Worm (Caenorhabditis elegans): ENCODE data around the gene tbx-41.

Gene tbx-41

ce11 chrX:1848575-1848974, 16.5 kb upstream of the tbx-41 start, which contains the start of gene ceh-41:
Gene ceh-41 (minus strand): TSS chrX:1848675.
- no peak for TF ChIP-seq daf-16 (GFP tag; optimal IDR thresholded peaks at IDR 0.05)
- no peak for TF ChIP-seq daf-16 (tag; optimal IDR thresholded peaks at IDR 0.05)
- no peak for TF ChIP-seq egl-43 (GFP tag; IDR thresholded peaks at IDR 0.05)
- no peak for TF ChIP-seq lir-3 (tag; optimal IDR thresholded peaks at IDR 0.05)
- TF ChIP-seq gei-8 (GFP tag; optimal IDR thresholded peaks at IDR 0.05): no peak
- no peak for TF ChIP-seq lin-39 (tag; optimal IDR thresholded peaks at IDR 0.05)
- TF ChIP-seq T26A8.4 (GFP tag; IDR thresholded peaks at IDR 0.05): no peak
- no peak for TF ChIP-seq zip-2 (tag; optimal IDR thresholded peaks at IDR 0.05)
- no peak for TF ChIP-seq ZK337.2 (GFP tag; IDR thresholded peaks at IDR 0.05)
- no peak for TF ChIP-seq lsy-2 (tag; optimal IDR thresholded peaks at IDR 0.05)
- no peak for TF ChIP-seq ces-1 (GFP tag; optimal IDR thresholded peaks at IDR 0.05)
- no peak for TF ChIP-seq ceh-44 (GFP tag; IDR thresholded peaks at IDR 0.05)
- no peak for TF ChIP-seq hmg-1.1 (GFP tag; IDR thresholded peaks at IDR 0.05)
- no peak for TF ChIP-seq lim-7 (GFP tag; IDR thresholded peaks at IDR 0.05)
- TF ChIP-seq mxl-2 (GFP tag; conservative IDR thresholded peaks at IDR 0.05): no peak
- no peak for TF ChIP-seq nhr-48 (tag; optimal IDR thresholded peaks at IDR 0.05)
- TF ChIP-seq set-16 (GFP tag; IDR thresholded peaks at IDR 0.05): no peak
- no peak for TF ChIP-seq lin-1 (GFP tag; IDR thresholded peaks at IDR 0.05)
- no peak for TF ChIP-seq F49E8.2 (tag; optimal IDR thresholded peaks at IDR 0.05; ENCODE audit: borderline replicate concordance)
- no peak for TF ChIP-seq nhr-76 (tag; optimal IDR thresholded peaks at IDR 0.05)

DNA sequence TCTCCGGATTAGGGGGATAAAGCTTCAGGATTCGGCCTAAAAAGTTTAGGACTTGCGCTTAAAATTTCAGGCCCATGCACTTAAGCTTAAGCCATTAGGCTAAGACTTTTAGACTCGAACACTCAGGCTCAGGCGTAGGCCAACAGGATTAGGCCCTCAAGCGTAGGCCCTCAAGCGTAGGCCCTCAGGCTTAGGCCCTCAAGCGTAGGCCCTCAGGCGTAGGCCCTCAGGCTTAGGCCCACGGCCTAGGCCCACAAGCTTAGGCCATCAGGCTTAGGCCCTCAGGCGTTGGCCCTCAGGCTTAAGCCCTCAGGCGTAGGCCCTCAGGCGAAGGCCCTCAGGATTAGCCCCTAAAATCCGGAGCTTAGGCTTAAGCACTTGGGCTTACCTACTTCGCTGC, 14.5 kb upstream of the tbx-41 start:
- TF ChIP-seq mxl-3 (GFP tag; optimal IDR thresholded peaks at IDR 0.05) (no peak), egl-43 (GFP tag; IDR thresholded peaks at IDR 0.05) (0 out of 2 replicates have a peak, but pooled peaks have one; percentile 5), set-16 (GFP tag; IDR thresholded peaks at IDR 0.05) (peak; percentile 63), aha-1 (tag) (peak; percentile 38), nhr-10 (tag; optimal IDR thresholded peaks at IDR 0.05) (no peak), lin-1 (GFP tag; IDR thresholded peaks at IDR 0.05) (no peak), ZK337.2 (GFP tag; IDR thresholded peaks at IDR 0.05) (no peak), fos-1 (tag; optimal IDR thresholded peaks at IDR 0.05) (no peak), zfp-3 (GFP tag; conservative IDR thresholded peaks at IDR 0.05) (no peak), tra-1 (GFP tag; IDR thresholded peaks at IDR 0.05) (no peak), nhr-41 (GFP tag; IDR thresholded peaks at IDR 0.05) (0 out of 2 replicates have a peak, but pooled peaks have one; percentile 8), pqm-1 (tag; optimal IDR thresholded peaks at IDR 0.05) (no peak), nhr-76 (tag; optimal IDR thresholded peaks at IDR 0.05) (no peak), F10B5.3 (tag; optimal IDR thresholded peaks at IDR 0.05) (no peak), ceh-32 (tag; optimal IDR thresholded peaks at IDR 0.05; ENCODE audit: poor library complexity) (no peak), dmd-9 (GFP tag; IDR thresholded peaks at IDR 0.05) (no peak)

DNA sequence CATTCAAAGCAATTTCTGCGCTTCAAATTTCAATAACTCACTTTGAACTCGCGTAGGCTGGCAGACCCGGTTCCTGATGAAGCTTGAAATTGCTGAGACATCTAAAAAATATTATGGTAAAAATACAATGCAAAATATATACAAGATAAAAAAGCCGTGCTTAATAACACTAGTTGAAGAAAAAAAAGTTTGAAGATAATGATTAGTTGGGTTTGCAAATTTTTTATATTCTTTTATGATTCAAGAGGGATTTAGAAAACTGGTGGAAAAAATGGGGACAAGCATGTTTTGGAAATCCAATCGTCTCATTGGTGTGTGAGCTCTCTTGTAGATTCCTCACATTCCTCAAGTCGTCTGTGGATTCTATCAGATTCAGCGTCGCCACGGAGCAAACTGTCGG, 12.4 kb upstream of the tbx-41 start, which contains the start of gene ceh-21:
Gene ceh-21 (minus strand): TSS at position 101 of the 400 bp plus-strand sequence.
- TF ChIP-seq unc-39 (tag; optimal IDR thresholded peaks at IDR 0.05) (no peak), ceh-44 (GFP tag; IDR thresholded peaks at IDR 0.05) (no peak), nhr-48 (tag; optimal IDR thresholded peaks at IDR 0.05) (no peak), ceh-62 (tag; optimal IDR thresholded peaks at IDR 0.05) (no peak), F37D6.2 (tag; optimal IDR thresholded peaks at IDR 0.05) (no peak), attf-4 (tag; optimal IDR thresholded peaks at IDR 0.05) (no peak)

- TF ChIP-seq nhr-25 (tag; optimal IDR thresholded peaks at IDR 0.05; ENCODE audit: borderline replicate concordance, insufficient read depth): no peak
- TF ChIP-seq lim-7 (GFP tag; IDR thresholded peaks at IDR 0.05): no peak
- TF ChIP-seq mes-2 (tag; optimal IDR thresholded peaks at IDR 0.05; ENCODE audit: poor library complexity, severe bottlenecking): peak; percentile 89
- no peak for TF ChIP-seq mep-1 (tag; optimal IDR thresholded peaks at IDR 0.05)
- TF ChIP-seq F49E8.2 (tag; optimal IDR thresholded peaks at IDR 0.05; ENCODE audit: borderline replicate concordance): no peak
- TF ChIP-seq hmg-1.1 (GFP tag; IDR thresholded peaks at IDR 0.05): peak; percentile 52; the same call in 1 of the 2 replicates
- no peak for TF ChIP-seq aha-1 (tag)
- peak in 1 of 2 experiments; percentile 3 for TF ChIP-seq lsy-2 (tag; optimal IDR thresholded peaks at IDR 0.05)
- no peak for TF ChIP-seq ama-1 (optimal IDR thresholded peaks at IDR 0.05)
- peak; percentile 59 for TF ChIP-seq duxl-1 (tag; optimal IDR thresholded peaks at IDR 0.05; ENCODE audit: poor library complexity)
- no peak for TF ChIP-seq dve-1 (tag; optimal IDR thresholded peaks at IDR 0.05; ENCODE audit: insufficient read depth)
- no peak for TF ChIP-seq daf-12 (tag; optimal IDR thresholded peaks at IDR 0.05)
- TF ChIP-seq daf-19 (GFP tag; conservative IDR thresholded peaks at IDR 0.05): no peak
- TF ChIP-seq spr-1 (tag; optimal IDR thresholded peaks at IDR 0.05): no peak
- TF ChIP-seq dpl-1 (GFP tag; optimal IDR thresholded peaks at IDR 0.05): peak; percentile 28
- no peak for TF ChIP-seq hlh-11 (tag; optimal IDR thresholded peaks at IDR 0.05)
- TF ChIP-seq skn-1 (tag; optimal IDR thresholded peaks at IDR 0.05): no peak
These were observed 11.4 kb upstream of the tbx-41 start, which contains the start of gene T26C11.9 for ce11 chrX:1853596-1853995. Gene T26C11.9 (minus strand): TSS chrX:1853849.
